Worm (Caenorhabditis elegans): ENCODE measurements around the gene nhr-55.

DNA sequence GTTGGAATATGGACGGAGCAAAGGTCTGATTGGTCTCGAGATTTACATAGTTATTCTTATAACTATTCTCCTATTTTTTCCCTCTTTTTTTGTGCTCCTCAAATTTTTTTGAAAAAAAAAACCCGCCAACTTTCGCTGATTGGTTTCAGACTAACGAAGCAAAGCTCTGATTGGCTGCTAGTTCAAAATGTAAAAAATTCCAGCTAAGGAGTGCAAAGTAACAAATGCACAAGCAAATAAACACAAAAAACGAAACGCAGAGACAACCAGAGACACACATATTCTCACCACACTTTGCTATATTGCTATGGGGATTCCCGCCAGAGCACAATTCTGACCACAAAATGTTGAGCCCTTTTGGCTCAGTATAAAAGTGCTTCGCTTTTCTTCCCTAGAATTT lies 19.4 kb downstream of the nhr-55 start, which contains the start of gene T01G6.1:
- TF ChIP-seq him-1 (tag; optimal IDR thresholded peaks at IDR 0.05) (no peak), dao-5 (tag; optimal IDR thresholded peaks at IDR 0.05) (no peak)

Data from whole organism, L4/young adult.